Worm (Caenorhabditis elegans) whole organism, L3 larva: ENCODE measurements around the gene Y82E9BR.22.

Experiments
- ZK546.5 ChIP-seq: sonication (generic microtip); optimal IDR thresholded peaks from 2 replicates; lab custom pipeline; 2017; ENCODE audit warnings: missing biosample characterization, missing genetic modification characterization
- egl-27 ChIP-seq: sonication (generic microtip); optimal IDR thresholded peaks from 4 replicates; lab custom pipeline; 2017; ENCODE audit warnings: missing biosample characterization, missing genetic modification reagents, missing genetic modification characterization
- egl-5 ChIP-seq: fragments of 150-350 bp; optimal IDR thresholded peaks from 2 replicates; lab custom pipeline; 2017; ENCODE audit warnings: missing biosample characterization, missing genetic modification reagents, missing genetic modification characterization, inconsistent platforms
- elt-1 ChIP-seq: fragments of 150-350 bp; optimal IDR thresholded peaks from 2 replicates; lab custom pipeline; 2014; ENCODE audit warnings: missing biosample characterization, missing genetic modification characterization
- fkh-10 ChIP-seq: sonication (generic microtip); optimal IDR thresholded peaks from 2 replicates; lab custom pipeline; 2017; ENCODE audit warnings: missing biosample characterization, missing genetic modification reagents, missing genetic modification characterization
- nhr-237 ChIP-seq: fragments of 150-350 bp; optimal IDR thresholded peaks from 2 replicates; lab custom pipeline; 2014; ENCODE audit warnings: missing biosample characterization, missing genetic modification characterization
- nhr-25 ChIP-seq: sonication (generic microtip); optimal IDR thresholded peaks from 2 replicates; lab custom pipeline; 2017; ENCODE audit warnings: missing biosample characterization, missing genetic modification characterization
- pha-4 ChIP-seq: fragments of 150-350 bp; optimal IDR thresholded peaks from 2 replicates; lab custom pipeline; 2014; ENCODE audit warnings: missing biosample characterization, missing genetic modification reagents, missing genetic modification characterization

- no peak for TF ChIP-seq egl-27 (tag; lab: Kevin White, UChicago)
- TF ChIP-seq elt-1 (tag; lab: Kevin White, UChicago) = no peak
- TF ChIP-seq pha-4 = peak; percentile 53
- peak; percentile 7 for TF ChIP-seq fkh-10 (GFP tag; lab: Kevin White, UChicago)
- TF ChIP-seq egl-5 (tag; lab: Kevin White, UChicago) = no peak
- no peak for TF ChIP-seq nhr-237 (tag; lab: Kevin White, UChicago)
- TF ChIP-seq ZK546.5 (tag; lab: Kevin White, UChicago) = no peak
- peak; percentile 6 for TF ChIP-seq nhr-25
Observed at ce11 chrIII:1424305-1424704, 15.3 kb upstream of the Y82E9BR.22 start.
